Worm (Caenorhabditis elegans) whole organism, midembryonic: Measurements from ENCODE around the gene pals-28.

Experiments used
- klf-2 ChIP-seq: fragments of 200-800 bp; sonication (Bioruptor generic); conservative IDR thresholded peaks from 2 replicates; pipeline ENCODE4 v1.3.6; 2022; ENCODE audit warnings: missing genetic modification reagents, missing genetic modification characterization, missing compliant biosample characterization
- tab-1 ChIP-seq: fragments of 200-800 bp; sonication (Bioruptor generic); IDR thresholded peaks from 2 replicates; pipeline ENCODE4 v1.3.6; 2022; ENCODE audit warnings: missing genetic modification characterization, missing compliant biosample characterization
- ztf-23 ChIP-seq: fragments of 200-800 bp; sonication (Bioruptor generic); IDR thresholded peaks from 2 replicates; pipeline ENCODE4 v1.3.6; 2022; ENCODE audit warnings: missing genetic modification reagents, missing genetic modification characterization, missing compliant biosample characterization
- ztf-29 ChIP-seq: fragments of 200-800 bp; sonication (Bioruptor generic); IDR thresholded peaks from 2 replicates; pipeline ENCODE4 v1.3.6; 2022; ENCODE audit warnings: missing genetic modification reagents, missing genetic modification characterization, missing compliant biosample characterization

DNA sequence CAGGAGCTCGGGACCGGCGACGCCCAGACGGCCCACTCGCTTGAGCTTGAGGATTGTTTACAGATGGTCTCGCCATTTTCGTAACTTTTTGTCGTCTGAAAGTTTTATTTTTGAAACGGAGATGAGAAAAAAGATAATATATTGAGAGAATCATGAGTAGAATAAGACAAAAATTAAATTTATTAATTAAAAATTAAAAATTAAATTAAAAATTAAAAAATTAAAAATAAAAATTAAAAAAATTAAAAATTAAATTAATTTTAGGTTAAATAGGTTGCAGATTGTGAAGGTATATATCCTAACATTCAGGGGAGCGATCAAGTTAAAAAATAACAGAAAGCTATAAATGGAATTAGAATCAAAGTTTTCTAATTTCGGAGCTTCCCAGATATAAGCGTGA, 4.9 kb upstream of the pals-28 start, which contains the start of gene B0284.3:
- TF ChIP-seq klf-2 (no peak), tab-1 (GFP tag; lab: Robert Waterston, UW) (no peak), ztf-29 (GFP tag; lab: Robert Waterston, UW) (no peak), ztf-23 (GFP tag; lab: Robert Waterston, UW) (no peak)
